Worm (Caenorhabditis elegans): ENCODE results near the gene F08G2.4.
"Not testable (repeated sequence)": the region's sequence is repeated elsewhere in the genome, so short reads cannot be mapped to it uniquely, and the experiment has no call there.

F08G2.4 gene

ce11 chrII:13812335-13812734 lies 18.1 kb upstream of the F08G2.4 start:
- TF ChIP-seq ztf-29 (GFP tag; IDR thresholded peaks at IDR 0.05) (no peak), klf-2 (GFP tag; conservative IDR thresholded peaks at IDR 0.05) (no peak), ztf-23 (GFP tag; IDR thresholded peaks at IDR 0.05) (no peak), T22C8.4 (GFP tag; IDR thresholded peaks at IDR 0.05) (no peak), cog-1 (tag; optimal IDR thresholded peaks at IDR 0.05) (no peak), ref-1 (GFP tag; conservative IDR thresholded peaks at IDR 0.05) (no peak), flt-1 (GFP tag; IDR thresholded peaks at IDR 0.05) (no peak), tab-1 (GFP tag; IDR thresholded peaks at IDR 0.05) (no peak), med-1 (GFP tag; optimal IDR thresholded peaks at IDR 0.05; ENCODE audit: insufficient read depth) (no peak)

DNA sequence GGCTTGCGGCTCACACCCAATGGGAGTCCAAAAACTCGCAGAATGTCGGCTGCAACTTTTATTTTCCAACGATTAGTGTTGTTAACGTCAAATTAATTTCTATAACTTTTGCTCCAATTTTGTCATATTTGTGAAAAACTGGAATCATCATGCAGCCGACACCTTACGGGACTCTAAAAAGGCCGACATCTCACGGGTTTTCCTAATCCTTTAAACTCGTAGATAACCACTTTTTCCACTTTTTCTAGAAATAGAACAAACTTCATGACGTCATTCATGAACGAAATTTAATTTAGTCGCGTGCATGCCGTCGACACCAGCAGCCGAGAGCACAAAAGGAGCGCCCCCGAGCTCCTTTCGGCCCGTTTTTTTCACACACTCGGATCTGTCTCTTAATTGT lies 17.0 kb upstream of the F08G2.4 start:
- no peak for TF ChIP-seq T22C8.4 (GFP tag; IDR thresholded peaks at IDR 0.05)
- no peak for TF ChIP-seq med-1 (GFP tag; optimal IDR thresholded peaks at IDR 0.05; ENCODE audit: insufficient read depth)
- TF ChIP-seq ref-1 (GFP tag; conservative IDR thresholded peaks at IDR 0.05), result no peak
- TF ChIP-seq ztf-23 (GFP tag; IDR thresholded peaks at IDR 0.05), result no peak
- TF ChIP-seq cog-1 (tag; optimal IDR thresholded peaks at IDR 0.05), result no peak
- no peak for TF ChIP-seq flt-1 (GFP tag; IDR thresholded peaks at IDR 0.05)
- no peak for TF ChIP-seq ztf-29 (GFP tag; IDR thresholded peaks at IDR 0.05)
- no peak for TF ChIP-seq klf-2 (GFP tag; conservative IDR thresholded peaks at IDR 0.05)
- TF ChIP-seq tab-1 (GFP tag; IDR thresholded peaks at IDR 0.05), result no peak

DNA sequence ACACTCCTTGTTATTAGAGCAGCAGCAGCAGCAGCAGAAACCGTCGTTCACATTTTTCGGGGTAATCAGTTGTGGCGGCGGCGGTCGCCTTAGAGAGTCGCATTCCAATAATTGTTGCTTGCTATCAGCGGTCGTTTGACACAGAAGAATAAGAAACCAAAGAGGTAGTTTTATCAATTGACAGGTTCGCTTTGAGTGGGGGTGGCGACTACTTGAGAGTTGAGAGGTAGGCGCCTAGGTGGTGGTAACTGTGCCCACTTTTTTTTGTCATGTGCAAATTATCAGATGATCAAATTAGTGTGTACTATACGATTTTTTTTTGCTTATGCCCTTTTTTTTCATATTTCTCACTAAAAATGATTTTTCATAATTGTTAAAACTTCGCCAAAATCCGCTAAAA lies 16.5 kb upstream of the F08G2.4 start:
- TF ChIP-seq med-1 (GFP tag; optimal IDR thresholded peaks at IDR 0.05; ENCODE audit: insufficient read depth) (no peak), tab-1 (GFP tag; IDR thresholded peaks at IDR 0.05) (no peak), klf-2 (GFP tag; conservative IDR thresholded peaks at IDR 0.05) (no peak), ztf-29 (GFP tag; IDR thresholded peaks at IDR 0.05) (no peak), cog-1 (tag; optimal IDR thresholded peaks at IDR 0.05) (no peak), ref-1 (GFP tag; conservative IDR thresholded peaks at IDR 0.05) (no peak), ztf-23 (GFP tag; IDR thresholded peaks at IDR 0.05) (no peak), T22C8.4 (GFP tag; IDR thresholded peaks at IDR 0.05) (no peak), flt-1 (GFP tag; IDR thresholded peaks at IDR 0.05) (no peak)

DNA sequence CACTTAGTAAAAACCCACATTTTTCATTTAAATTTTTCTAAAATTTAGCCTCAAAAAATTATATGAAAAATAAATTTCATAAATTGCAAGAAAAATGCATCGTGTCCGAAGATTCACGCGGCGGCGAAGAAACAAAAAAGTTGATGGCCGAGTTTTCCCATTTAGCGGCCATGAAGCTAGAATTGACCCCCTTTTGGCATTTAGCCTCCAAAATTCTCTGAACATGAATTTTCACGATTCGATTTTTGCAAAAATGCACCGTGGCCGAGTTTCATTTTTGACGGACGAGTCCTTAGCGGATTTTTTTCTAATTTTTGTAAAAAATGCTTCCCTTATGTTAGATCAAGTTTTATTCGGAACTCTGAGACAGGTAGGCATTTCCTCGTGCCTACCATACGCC lies 14.9 kb upstream of the F08G2.4 start:
- no peak for TF ChIP-seq klf-2 (GFP tag; conservative IDR thresholded peaks at IDR 0.05)
- TF ChIP-seq ztf-29 (GFP tag; IDR thresholded peaks at IDR 0.05), result no peak
- TF ChIP-seq ref-1 (GFP tag; conservative IDR thresholded peaks at IDR 0.05), result no peak
- TF ChIP-seq cog-1 (tag; optimal IDR thresholded peaks at IDR 0.05), result no peak
- no peak for TF ChIP-seq ztf-23 (GFP tag; IDR thresholded peaks at IDR 0.05)
- no peak for TF ChIP-seq tab-1 (GFP tag; IDR thresholded peaks at IDR 0.05)
- TF ChIP-seq T22C8.4 (GFP tag; IDR thresholded peaks at IDR 0.05), result no peak
- TF ChIP-seq flt-1 (GFP tag; IDR thresholded peaks at IDR 0.05), result no peak
- TF ChIP-seq med-1 (GFP tag; optimal IDR thresholded peaks at IDR 0.05; ENCODE audit: insufficient read depth), result no peak

- TF ChIP-seq flt-1 (GFP tag; IDR thresholded peaks at IDR 0.05), result peak; percentile 84
Observed at ce11 chrII:13817474-13817873, 12.9 kb upstream of the F08G2.4 start.

ce11 chrII:13818043-13818442 lies 12.4 kb upstream of the F08G2.4 start, which contains the start of gene his-16:
TSS of gene his-16 (minus strand) at chrII:13818143.
- TF ChIP-seq ref-1 (GFP tag; conservative IDR thresholded peaks at IDR 0.05); flt-1 (GFP tag; IDR thresholded peaks at IDR 0.05); T22C8.4 (GFP tag; IDR thresholded peaks at IDR 0.05): not testable (repeated sequence)

- peak; percentile 71 for TF ChIP-seq flt-1 (GFP tag; IDR thresholded peaks at IDR 0.05)
Observed at ce11 chrII:13824570-13824969, 5.8 kb upstream of the F08G2.4 start.

ce11 chrII:13828597-13828996 lies 1.8 kb upstream of the F08G2.4 start, which contains the start of gene his-42:
TSS of gene his-42 (minus strand) at chrII:13828697.
- no peak for TF ChIP-seq ref-1 (GFP tag; conservative IDR thresholded peaks at IDR 0.05)
- no peak for TF ChIP-seq cog-1 (tag; optimal IDR thresholded peaks at IDR 0.05)
- no peak for TF ChIP-seq ztf-29 (GFP tag; IDR thresholded peaks at IDR 0.05)
- no peak for TF ChIP-seq T22C8.4 (GFP tag; IDR thresholded peaks at IDR 0.05)
- no peak for TF ChIP-seq klf-2 (GFP tag; conservative IDR thresholded peaks at IDR 0.05)
- TF ChIP-seq ztf-23 (GFP tag; IDR thresholded peaks at IDR 0.05), result no peak
- TF ChIP-seq flt-1 (GFP tag; IDR thresholded peaks at IDR 0.05), result no peak
- TF ChIP-seq med-1 (GFP tag; optimal IDR thresholded peaks at IDR 0.05; ENCODE audit: insufficient read depth), result no peak
- TF ChIP-seq tab-1 (GFP tag; IDR thresholded peaks at IDR 0.05), result no peak

DNA sequence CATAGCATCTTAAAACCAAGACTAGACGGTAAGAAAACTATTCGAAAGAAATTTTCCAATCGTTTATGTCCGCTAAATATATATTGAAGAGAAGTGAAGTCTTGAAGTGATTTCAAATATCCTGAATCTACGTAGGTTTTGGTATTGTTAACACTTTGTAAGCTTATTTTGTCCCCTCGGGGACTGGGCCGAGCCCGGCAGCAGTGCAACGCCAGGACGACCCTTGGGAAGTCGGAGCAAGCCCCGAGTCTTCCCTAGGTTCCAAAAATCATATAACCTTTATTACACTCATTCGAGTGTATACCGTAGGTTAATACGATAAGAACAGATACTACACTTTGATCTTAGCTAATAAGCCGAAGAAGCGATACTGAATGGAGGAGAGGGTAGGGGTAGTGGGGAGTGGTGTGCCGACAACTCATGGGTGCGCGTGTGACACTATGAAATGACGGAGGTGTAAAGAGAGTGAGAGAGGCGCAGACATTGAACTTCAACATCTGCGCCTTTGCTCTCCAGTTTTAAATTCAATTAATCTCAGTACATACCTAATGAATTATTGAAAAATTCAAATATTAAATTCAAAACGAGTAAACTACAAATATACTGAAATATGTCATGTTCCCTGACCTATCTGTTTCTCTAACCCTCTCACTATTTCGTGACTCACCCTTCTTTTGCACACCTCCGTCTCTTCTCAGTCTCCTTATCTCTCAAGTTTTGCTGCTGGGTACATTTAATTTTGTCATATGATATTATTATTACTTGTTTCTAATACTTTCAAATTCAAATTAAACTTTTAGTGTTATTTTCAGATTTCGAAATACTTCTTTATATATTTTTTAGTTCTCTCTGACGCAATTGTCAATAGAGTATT lies 1.0 kb upstream of the F08G2.4 start:
- TF ChIP-seq flt-1 (GFP tag; IDR thresholded peaks at IDR 0.05), result peak; percentile 56; the same call in 1 of the 2 replicates

- TF ChIP-seq klf-2 (GFP tag; conservative IDR thresholded peaks at IDR 0.05), result no peak
Observed at ce11 chrII:13833505-13833904, 3.1 kb downstream of the F08G2.4 start, which contains the start of gene F08G2.5. TSS of gene F08G2.5 (minus strand) at chrII:13833631.
